Worm (Caenorhabditis elegans) whole organism, young adult: ENCODE data around the gene C05E7.3.

Experiments used
- B0019.2 ChIP-seq: fragments of 200-800 bp; sonication (Bioruptor generic); conservative IDR thresholded peaks from 2 replicates; pipeline ENCODE4 v1.3.6; 2022; ENCODE audit warnings: missing genetic modification reagents, missing genetic modification characterization, missing compliant biosample characterization
- B0336.3 ChIP-seq: fragments of 200-800 bp; sonication (Bioruptor generic); IDR thresholded peaks from 2 replicates; pipeline ENCODE4 v1.3.6; 2022; ENCODE audit warnings: missing genetic modification characterization, missing compliant biosample characterization
- F22D6.2 ChIP-seq: sonication (generic microtip); optimal IDR thresholded peaks from 2 replicates; lab custom pipeline; 2016; ENCODE audit warnings: mild to moderate bottlenecking, missing genetic modification characterization, missing compliant biosample characterization
- K11D2.4 ChIP-seq: fragments of 200-800 bp; sonication (Bioruptor generic); IDR thresholded peaks from 2 replicates; pipeline ENCODE4 v1.3.6; 2022; ENCODE audit warnings: missing genetic modification reagents, missing genetic modification characterization, missing compliant biosample characterization
- T07F8.4 ChIP-seq: sonication (generic microtip); optimal IDR thresholded peaks from 2 replicates; lab custom pipeline; 2016; ENCODE audit warnings: mild to moderate bottlenecking, missing genetic modification characterization, moderate library complexity, missing compliant biosample characterization
- Y56A3A.18 ChIP-seq: fragments of 200-800 bp; sonication (Bioruptor generic); IDR thresholded peaks from 2 replicates; pipeline ENCODE4 v1.3.6; 2022; ENCODE audit warnings: missing genetic modification reagents, missing genetic modification characterization, missing compliant biosample characterization
- Y95B8A.8 ChIP-seq: fragments of 200-800 bp; sonication (Bioruptor generic); IDR thresholded peaks from 2 replicates; pipeline ENCODE4 v1.3.6; 2022; ENCODE audit warnings: missing genetic modification reagents, missing genetic modification characterization, missing compliant biosample characterization
- ZK185.1 ChIP-seq: sonication (generic microtip); optimal IDR thresholded peaks from 2 replicates; lab custom pipeline; 2016; ENCODE audit warnings: mild to moderate bottlenecking, missing genetic modification characterization, missing compliant biosample characterization; ENCODE audit not compliant: poor library complexity, severe bottlenecking
- akir-1 ChIP-seq: fragments of 200-800 bp; sonication (Bioruptor generic); optimal IDR thresholded peaks from 2 replicates; lab custom pipeline; 2018; ENCODE audit warnings: mild to moderate bottlenecking, missing genetic modification characterization, moderate library complexity, missing compliant biosample characterization
- aptf-3 ChIP-seq: fragments of 200-800 bp; sonication (Bioruptor generic); IDR thresholded peaks from 2 replicates; pipeline ENCODE4 v1.3.6; 2022; ENCODE audit warnings: missing genetic modification characterization, missing compliant biosample characterization
- atf-7 ChIP-seq: sonication (generic microtip); optimal IDR thresholded peaks from 2 replicates; lab custom pipeline; 2017; ENCODE audit warnings: mild to moderate bottlenecking, missing genetic modification characterization, missing compliant biosample characterization
- athp-1 ChIP-seq: sonication (generic microtip); optimal IDR thresholded peaks from 2 replicates; lab custom pipeline; 2017; ENCODE audit warnings: mild to moderate bottlenecking, missing genetic modification characterization, missing compliant biosample characterization
- attf-5 ChIP-seq: fragments of 200-800 bp; sonication (Bioruptor generic); optimal IDR thresholded peaks from 2 replicates; lab custom pipeline; 2018; ENCODE audit warnings: mild to moderate bottlenecking, missing genetic modification characterization, missing compliant biosample characterization
- bed-2 ChIP-seq: fragments of 200-800 bp; sonication (Bioruptor generic); IDR thresholded peaks from 2 replicates; pipeline ENCODE4 v1.3.6; 2022; ENCODE audit warnings: missing genetic modification reagents, missing genetic modification characterization, missing compliant biosample characterization
- cebp-1 ChIP-seq, 2 experiments: fragments of 200-800 bp in 1 of 2; sonication (Bioruptor generic) in 1 of 2; sonication (generic microtip) in 1 of 2; IDR thresholded peaks in 1 of 2; optimal IDR thresholded peaks in 1 of 2; 2 replicates each; pipeline versions ENCODE4 v1.3.6 to Lab custom; 2017 to 2022; ENCODE audit warnings: missing compliant biosample characterization in 2 of 2, missing genetic modification characterization in 2 of 2, mild to moderate bottlenecking in 1 of 2, missing genetic modification reagents in 1 of 2, moderate library complexity in 1 of 2
- ceh-58 ChIP-seq: fragments of 200-800 bp; sonication (Bioruptor generic); IDR thresholded peaks from 2 replicates; pipeline ENCODE4 v1.3.6; 2022; ENCODE audit warnings: missing genetic modification characterization, missing compliant biosample characterization
- chd-7 ChIP-seq: sonication (generic microtip); optimal IDR thresholded peaks from 2 replicates; lab custom pipeline; 2016; ENCODE audit warnings: mild to moderate bottlenecking, missing genetic modification characterization, moderate library complexity, missing compliant biosample characterization
- efl-1 ChIP-seq: fragments of 150-350 bp; optimal IDR thresholded peaks from 2 replicates; lab custom pipeline; 2014; ENCODE audit warnings: missing biosample characterization, missing genetic modification reagents, missing genetic modification characterization
- egl-18 ChIP-seq: fragments of 200-800 bp; sonication (Bioruptor generic); IDR thresholded peaks from 2 replicates; pipeline ENCODE4 v1.3.6; 2022; ENCODE audit warnings: missing genetic modification reagents, missing genetic modification characterization, missing compliant biosample characterization
- egl-44 ChIP-seq: fragments of 200-800 bp; sonication (Bioruptor generic); IDR thresholded peaks from 2 replicates; pipeline ENCODE4 v1.3.6; 2022; ENCODE audit warnings: missing genetic modification reagents, missing genetic modification characterization, missing compliant biosample characterization
- ets-4 ChIP-seq: fragments of 200-800 bp; sonication (Bioruptor generic); optimal IDR thresholded peaks from 2 replicates; lab custom pipeline; 2018; ENCODE audit warnings: mild to moderate bottlenecking, missing genetic modification characterization, missing compliant biosample characterization
- hmg-20 ChIP-seq: fragments of 200-800 bp; sonication (Bioruptor generic); IDR thresholded peaks from 2 replicates; pipeline ENCODE4 v1.3.6; 2022; ENCODE audit warnings: missing genetic modification reagents, missing genetic modification characterization, missing compliant biosample characterization
- let-607 ChIP-seq, 2 experiments: fragments of 200-800 bp in 1 of 2; sonication (Bioruptor generic) in 1 of 2; sonication (generic microtip) in 1 of 2; optimal IDR thresholded peaks; 2 replicates each; lab custom pipeline; 2016 to 2018; ENCODE audit warnings: mild to moderate bottlenecking in 2 of 2, missing compliant biosample characterization in 2 of 2, missing genetic modification characterization in 2 of 2, moderate library complexity in 2 of 2, missing genotype in 1 of 2
- lir-1 ChIP-seq: fragments of 200-800 bp; sonication (Bioruptor generic); conservative IDR thresholded peaks from 2 replicates; pipeline ENCODE4 v1.3.6; 2022; ENCODE audit warnings: missing genetic modification reagents, missing genetic modification characterization, missing compliant biosample characterization
- lsy-27 ChIP-seq: sonication (generic microtip); optimal IDR thresholded peaks from 2 replicates; lab custom pipeline; 2017; ENCODE audit warnings: missing genetic modification characterization, mild to moderate bottlenecking, missing compliant biosample characterization, antibody characterized with exemption, missing genotype, borderline replicate concordance; ENCODE audit not compliant: insufficient read depth
- madf-10 ChIP-seq: sonication (generic microtip); optimal IDR thresholded peaks from 2 replicates; lab custom pipeline; 2016; ENCODE audit warnings: mild to moderate bottlenecking, missing genetic modification characterization, missing compliant biosample characterization
- madf-3 ChIP-seq: fragments of 200-800 bp; sonication (Bioruptor generic); IDR thresholded peaks from 2 replicates; pipeline ENCODE4 v1.3.6; 2022; ENCODE audit warnings: missing genetic modification reagents, missing genetic modification characterization, missing compliant biosample characterization
- mcd-1 ChIP-seq: fragments of 200-800 bp; sonication (Bioruptor generic); IDR thresholded peaks from 2 replicates; pipeline ENCODE4 v1.3.6; 2022; ENCODE audit warnings: missing genetic modification reagents, missing genetic modification characterization, missing compliant biosample characterization
- mxl-1 ChIP-seq: sonication (generic microtip); optimal IDR thresholded peaks from 2 replicates; lab custom pipeline; 2016; ENCODE audit warnings: missing genetic modification characterization, missing compliant biosample characterization
- nfyb-1 ChIP-seq: fragments of 200-800 bp; sonication (Bioruptor generic); IDR thresholded peaks from 2 replicates; pipeline ENCODE4 v1.3.6; 2022; ENCODE audit warnings: missing genetic modification reagents, missing genetic modification characterization, missing compliant biosample characterization
- nhr-179 ChIP-seq: sonication (generic microtip); optimal IDR thresholded peaks from 2 replicates; lab custom pipeline; 2016; ENCODE audit warnings: mild to moderate bottlenecking, missing genetic modification characterization, missing compliant biosample characterization
- nhr-27 ChIP-seq: fragments of 200-800 bp; sonication (Bioruptor generic); optimal IDR thresholded peaks from 2 replicates; lab custom pipeline; 2018; ENCODE audit warnings: mild to moderate bottlenecking, missing genetic modification characterization, moderate library complexity, missing compliant biosample characterization
- nhr-80 ChIP-seq: sonication (generic microtip); optimal IDR thresholded peaks from 2 replicates; lab custom pipeline; 2016; ENCODE audit warnings: missing genetic modification characterization, missing compliant biosample characterization
- nhr-90 ChIP-seq: sonication (generic microtip); optimal IDR thresholded peaks from 2 replicates; lab custom pipeline; 2016; ENCODE audit warnings: missing genotype, mild to moderate bottlenecking, missing genetic modification characterization, missing compliant biosample characterization
- sdz-38 ChIP-seq: sonication (generic microtip); optimal IDR thresholded peaks from 2 replicates; lab custom pipeline; 2016; ENCODE audit warnings: missing genotype, missing genetic modification characterization, missing compliant biosample characterization
- tbp1 ChIP-seq: fragments of 200-800 bp; sonication (Bioruptor generic); optimal IDR thresholded peaks from 2 replicates; lab custom pipeline; 2018; ENCODE audit warnings: mild to moderate bottlenecking, missing genetic modification characterization, missing compliant biosample characterization
- zfh-2 ChIP-seq: fragments of 200-800 bp; sonication (Bioruptor generic); conservative IDR thresholded peaks from 2 replicates; pipeline ENCODE4 v1.3.6; 2022; ENCODE audit warnings: missing genetic modification reagents, missing genetic modification characterization, missing compliant biosample characterization
- ztf-26 ChIP-seq: sonication (generic microtip); optimal IDR thresholded peaks from 2 replicates; lab custom pipeline; 2017; ENCODE audit warnings: missing genetic modification characterization, missing compliant biosample characterization
- ztf-28 ChIP-seq: fragments of 200-800 bp; sonication (Bioruptor generic); IDR thresholded peaks from 2 replicates; pipeline ENCODE4 v1.3.6; 2022; ENCODE audit warnings: missing genetic modification reagents, missing genetic modification characterization, missing compliant biosample characterization

The C05E7.3 gene

DNA sequence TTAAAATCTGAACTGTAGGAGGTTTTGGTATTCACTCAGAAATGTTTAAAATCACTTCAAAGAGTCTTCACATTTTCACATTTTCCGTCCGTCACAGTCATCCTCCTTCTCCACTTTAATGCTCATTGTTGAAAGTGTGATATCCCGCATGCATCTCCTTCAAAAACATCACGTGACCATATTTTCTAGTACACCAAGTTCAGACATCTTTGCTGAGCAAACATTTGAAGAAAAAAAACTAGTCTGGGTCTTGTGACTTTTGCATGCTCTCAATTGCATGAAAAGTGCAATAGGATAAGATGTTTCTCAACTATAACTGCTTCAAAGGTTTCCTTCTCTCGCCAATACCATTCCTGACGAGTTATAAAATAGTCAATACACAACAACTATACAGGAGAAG, 32.2 kb downstream of the C05E7.3 start:
- no peak for TF ChIP-seq B0019.2 (GFP tag; lab: Robert Waterston, UW)
- no peak for TF ChIP-seq cebp-1 (GFP tag; IDR thresholded peaks at IDR 0.05; lab: Robert Waterston, UW)
- TF ChIP-seq cebp-1 (tag; optimal IDR thresholded peaks at IDR 0.05; lab: Kevin White, UChicago), result peak; percentile 12
- no peak for TF ChIP-seq zfh-2 (GFP tag; lab: Robert Waterston, UW)
- no peak for TF ChIP-seq lir-1 (GFP tag; lab: Robert Waterston, UW)
- no peak for TF ChIP-seq let-607 (tag; optimal IDR thresholded peaks at IDR 0.05; lab: Kevin White, UChicago)
- TF ChIP-seq egl-44, result no peak
- TF ChIP-seq ZK185.1 (tag; lab: Kevin White, UChicago), result no peak
- TF ChIP-seq bed-2 (GFP tag; lab: Robert Waterston, UW), result no peak

DNA sequence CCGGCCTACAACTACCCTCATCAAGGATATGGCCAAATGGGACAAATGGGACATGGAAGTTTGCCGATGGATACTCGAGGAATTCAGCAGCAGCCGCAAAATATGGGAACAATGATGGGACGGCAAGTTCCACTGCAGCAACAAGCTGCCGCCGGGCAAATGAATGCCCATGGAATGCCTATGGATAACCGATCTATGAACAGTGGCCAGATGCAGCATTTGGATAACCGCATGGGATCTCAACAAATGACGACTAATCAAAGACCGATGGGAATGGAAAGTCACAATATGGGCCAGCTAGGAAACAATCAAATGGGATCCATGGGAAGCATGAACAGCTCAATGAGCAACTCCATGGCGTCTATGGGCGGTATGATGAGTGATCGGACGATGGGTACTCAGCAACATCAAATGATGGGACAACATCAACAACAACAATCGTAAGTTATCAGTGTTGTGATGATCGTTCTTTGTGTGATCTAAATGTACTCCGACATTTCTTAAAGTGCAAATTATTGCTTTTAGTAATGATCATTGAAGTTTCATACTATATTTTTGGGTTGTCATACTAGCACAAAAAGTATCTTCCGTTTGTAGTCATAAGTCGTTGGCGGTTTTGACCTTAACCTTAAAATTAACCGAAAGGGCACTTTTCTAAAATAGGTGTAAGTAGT, 32.9 kb downstream of the C05E7.3 start:
- TF ChIP-seq B0019.2 (GFP tag; lab: Robert Waterston, UW) (no peak), egl-44 (no peak), chd-7 (peak; percentile 37), zfh-2 (GFP tag; lab: Robert Waterston, UW) (0 out of 2 replicates have a peak, but pooled peaks have one; percentile 43)

DNA sequence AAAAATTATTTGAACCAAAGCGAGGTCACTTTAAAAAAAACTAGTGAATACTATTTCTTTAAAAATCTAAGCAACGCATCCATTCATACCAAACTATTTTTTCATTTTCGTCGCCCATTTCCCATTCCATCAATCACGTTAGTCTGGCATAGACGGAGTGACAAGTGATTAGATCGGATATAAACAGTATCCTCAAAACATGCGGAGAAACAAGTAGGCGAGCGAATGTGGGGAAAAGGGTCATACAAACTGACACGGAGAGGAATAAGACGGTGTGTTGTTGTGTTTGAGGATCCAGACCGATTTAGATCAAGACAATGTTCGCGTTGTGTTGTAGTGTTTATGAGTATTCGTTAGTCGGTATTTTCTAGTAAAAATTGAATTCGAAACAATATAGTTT, 34.0 kb downstream of the C05E7.3 start:
- no peak for TF ChIP-seq madf-3 (GFP tag; lab: Robert Waterston, UW)
- no peak for TF ChIP-seq ceh-58 (GFP tag; lab: Robert Waterston, UW)
- 0 out of 2 replicates have a peak, but pooled peaks have one; percentile 23 for TF ChIP-seq egl-18 (GFP tag; lab: Robert Waterston, UW)
- no peak for TF ChIP-seq lsy-27
- no peak for TF ChIP-seq ZK185.1 (tag; lab: Kevin White, UChicago)
- TF ChIP-seq ztf-26 (tag; lab: Kevin White, UChicago), result no peak

DNA sequence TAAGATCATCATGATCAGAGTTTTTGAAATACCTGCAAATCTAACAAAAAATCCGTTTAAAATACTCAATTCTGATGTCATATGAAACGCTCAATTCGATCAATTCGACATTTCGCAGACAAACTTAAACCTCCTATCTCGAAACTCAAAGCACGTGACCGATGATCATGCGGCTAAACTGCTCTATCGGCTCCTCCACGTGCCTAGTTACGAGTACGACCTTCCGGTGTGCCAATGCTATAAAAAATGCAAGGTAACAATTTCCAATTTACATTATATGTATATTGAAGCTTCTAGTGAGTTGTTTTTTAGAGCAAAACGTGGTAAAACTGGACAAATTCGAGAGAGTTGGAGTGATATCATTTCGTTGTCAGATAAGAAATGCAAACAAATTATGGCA, 35.2 kb downstream of the C05E7.3 start:
- TF ChIP-seq nhr-90 (peak; percentile 48), Y95B8A.8 (GFP tag; lab: Robert Waterston, UW) (no peak), Y56A3A.18 (0 out of 2 replicates have a peak, but pooled peaks have one; percentile 36), K11D2.4 (GFP tag; lab: Robert Waterston, UW) (0 out of 2 replicates have a peak, but pooled peaks have one; percentile 25), atf-7 (peak; percentile 73), nhr-179 (tag; lab: Kevin White, UChicago) (no peak), egl-44 (0 out of 2 replicates have a peak, but pooled peaks have one; percentile 12), nhr-80 (tag; lab: Kevin White, UChicago) (peak; percentile 57), hmg-20 (no peak), akir-1 (no peak), F22D6.2 (tag; lab: Kevin White, UChicago) (no peak), let-607 (tag; optimal IDR thresholded peaks at IDR 0.05; lab: Kevin White, UChicago) (peak; percentile 86 to 89), cebp-1 (GFP tag; IDR thresholded peaks at IDR 0.05; lab: Robert Waterston, UW) (no peak), cebp-1 (tag; optimal IDR thresholded peaks at IDR 0.05; lab: Kevin White, UChicago) (peak; percentile 65), B0336.3 (no peak), tbp1 (GFP tag; lab: Kevin White, UChicago) (peak; percentile 31), T07F8.4 (tag; lab: Kevin White, UChicago) (no peak), efl-1 (GFP tag; lab: Kevin White, UChicago) (no peak), aptf-3 (GFP tag; lab: Robert Waterston, UW) (no peak), madf-10 (tag; lab: Kevin White, UChicago) (peak; percentile 5), attf-5 (GFP tag; lab: Kevin White, UChicago) (no peak), nhr-27 (tag; lab: Kevin White, UChicago) (no peak), mxl-1 (tag; lab: Kevin White, UChicago) (no peak), nfyb-1 (GFP tag; lab: Robert Waterston, UW) (no peak), ztf-28 (GFP tag; lab: Robert Waterston, UW) (no peak), ets-4 (GFP tag; lab: Kevin White, UChicago) (peak; percentile 12), mcd-1 (GFP tag; lab: Robert Waterston, UW) (no peak), sdz-38 (tag; lab: Kevin White, UChicago) (no peak), athp-1 (no peak)
- TF ChIP-seq, all 124 proteins: peak for 11
